Worm (Caenorhabditis elegans): ENCODE results near the gene R10E9.2.

DNA sequence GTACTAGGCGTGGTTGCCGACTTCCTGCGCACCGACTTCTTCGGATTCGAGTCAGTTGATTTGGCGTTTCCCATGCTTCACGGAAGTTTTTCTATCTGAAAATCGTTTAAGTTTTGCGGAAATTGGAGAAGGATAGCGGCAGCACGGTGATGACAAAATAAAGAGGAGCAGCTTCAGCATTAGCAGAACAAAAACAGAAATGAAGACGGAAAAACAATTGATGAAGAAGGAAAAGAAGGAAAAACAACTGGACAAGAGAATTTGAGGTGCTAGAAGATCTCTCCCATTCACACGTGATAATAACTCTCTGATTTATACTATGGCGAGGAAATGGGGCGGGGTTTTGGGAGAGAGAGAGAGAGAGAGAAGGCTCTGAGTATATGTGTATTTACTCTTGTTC lies 28.0 kb upstream of the R10E9.2 start, which contains the start of gene glb-11:
- TF ChIP-seq unc-86 (tag; optimal IDR thresholded peaks at IDR 0.05) (no peak), pag-3 (tag; optimal IDR thresholded peaks at IDR 0.05; ENCODE audit: borderline replicate concordance) (no peak), nfya-1 (tag; optimal IDR thresholded peaks at IDR 0.05) (no peak), ceh-24 (tag; optimal IDR thresholded peaks at IDR 0.05) (no peak), ets-4 (tag; optimal IDR thresholded peaks at IDR 0.05) (no peak), ama-1 (optimal IDR thresholded peaks at IDR 0.05) (no peak), pqm-1 (tag; optimal IDR thresholded peaks at IDR 0.05) (no peak), K09A11.1 (tag; optimal IDR thresholded peaks at IDR 0.05; ENCODE audit: insufficient read depth) (no peak), sox-4 (tag; optimal IDR thresholded peaks at IDR 0.05) (no peak), F13H6.1 (tag; optimal IDR thresholded peaks at IDR 0.05) (no peak), nhr-11 (tag; optimal IDR thresholded peaks at IDR 0.05) (no peak), Y22D7AL.16 (tag; optimal IDR thresholded peaks at IDR 0.05) (no peak)

Data from whole organism, late embryonic.